Fruit fly (Drosophila melanogaster) whole organism, adult: Measurements from ENCODE around the gene Kul.

Experiments used
- CG14711 ChIP-seq: fragments of 200-800 bp; sonication (Bioruptor generic); optimal IDR thresholded peaks from 2 replicates; lab custom pipeline; 2018; ENCODE audit warnings: missing biosample characterization, mild to moderate bottlenecking, missing genetic modification characterization, moderate library complexity
- CG1620 ChIP-seq: fragments of 200-800 bp; sonication (Bioruptor generic); optimal IDR thresholded peaks from 2 replicates; lab custom pipeline; 2016; ENCODE audit warnings: missing biosample characterization, missing genetic modification characterization
- CG33017 ChIP-seq: fragments of 200-800 bp; sonication (Bioruptor generic); optimal IDR thresholded peaks from 2 replicates; lab custom pipeline; 2018; ENCODE audit warnings: missing biosample characterization, mild to moderate bottlenecking, missing genetic modification characterization, moderate library complexity
- CG7045 ChIP-seq: fragments of 200-800 bp; sonication (Bioruptor generic); optimal IDR thresholded peaks from 2 replicates; lab custom pipeline; 2017; ENCODE audit warnings: missing biosample characterization, mild to moderate bottlenecking, missing genetic modification characterization
- CG7101 ChIP-seq: fragments of 200-800 bp; sonication (Bioruptor generic); optimal IDR thresholded peaks from 2 replicates; lab custom pipeline; 2018; ENCODE audit warnings: missing biosample characterization, mild to moderate bottlenecking, missing genetic modification characterization, moderate library complexity
- Crg-1 ChIP-seq: fragments of 200-800 bp; sonication (Bioruptor generic); optimal IDR thresholded peaks from 2 replicates; lab custom pipeline; 2016; ENCODE audit warnings: missing biosample characterization, missing genetic modification characterization
- Hr96 ChIP-seq: fragments of 200-800 bp; sonication (Bioruptor generic); optimal IDR thresholded peaks from 2 replicates; lab custom pipeline; 2016; ENCODE audit warnings: missing biosample characterization, missing genetic modification characterization
- bab1 ChIP-seq: fragments of 200-800 bp; sonication (Bioruptor generic); optimal IDR thresholded peaks from 3 replicates; lab custom pipeline; 2019; ENCODE audit warnings: missing biosample characterization, mild to moderate bottlenecking, missing genetic modification characterization, moderate library complexity
- cic ChIP-seq: fragments of 200-800 bp; sonication (Bioruptor generic); optimal IDR thresholded peaks from 2 replicates; lab custom pipeline; 2017; ENCODE audit warnings: missing biosample characterization, mild to moderate bottlenecking, missing genetic modification characterization, moderate library complexity
- cnc ChIP-seq, 2 experiments: fragments of >200 bp; optimal IDR thresholded peaks; 2 replicates each; lab custom pipeline; 2017
- kay ChIP-seq: fragments of 200-800 bp; sonication (Bioruptor generic); peaks from one replicate; lab custom pipeline; 2016; ENCODE audit warnings: missing biosample characterization, missing genetic modification characterization, borderline replicate concordance
- ovo ChIP-seq: fragments of 200-800 bp; sonication (Bioruptor generic); optimal IDR thresholded peaks from 2 replicates; lab custom pipeline; 2016; ENCODE audit warnings: missing biosample characterization, missing genetic modification characterization

DNA sequence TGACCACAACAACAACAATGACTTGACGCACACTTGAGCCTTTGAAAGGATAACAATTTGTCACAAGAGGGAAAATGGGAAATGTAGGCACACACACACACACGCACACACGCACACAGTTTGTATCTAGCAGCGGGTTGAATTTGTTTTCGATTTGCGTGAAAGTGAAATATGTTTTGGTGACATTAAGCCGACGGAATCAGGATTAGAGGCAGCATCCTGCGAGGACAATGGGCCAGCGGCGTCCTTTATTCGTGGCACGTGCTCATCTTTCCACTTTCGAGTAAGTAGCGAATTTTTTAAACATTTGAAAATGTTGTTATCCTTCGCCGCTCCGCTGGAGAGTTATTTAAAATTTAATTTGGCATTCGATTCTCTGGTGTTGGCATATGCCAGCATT is 18.4 kb upstream of the Kul start:
- TF ChIP-seq CG7101 (tag; lab: Kevin White, UChicago), result no peak
- no peak for TF ChIP-seq Crg-1
- no peak for TF ChIP-seq kay (GFP tag; lab: Kevin White, UChicago)
- no peak for TF ChIP-seq cnc (optimal IDR thresholded peaks at IDR 0.05; lab: Kevin White, UChicago)
- no peak for TF ChIP-seq CG14711 (tag; lab: Kevin White, UChicago)
- TF ChIP-seq ovo (GFP tag; lab: Kevin White, UChicago), result no peak
- TF ChIP-seq CG33017 (tag; lab: Kevin White, UChicago), result no peak
- TF ChIP-seq bab1 (GFP tag; lab: Kevin White, UChicago), result no peak
- TF ChIP-seq Hr96 (GFP tag; lab: Kevin White, UChicago), result no peak
- no peak for TF ChIP-seq CG7045 (GFP tag; lab: Kevin White, UChicago)
- TF ChIP-seq CG1620 (GFP tag; lab: Kevin White, UChicago), result no peak
- no peak for TF ChIP-seq cic (GFP tag; lab: Kevin White, UChicago)
